Fruit fly (Drosophila melanogaster): ENCODE data around the gene Top3beta.

Gene Top3beta

DNA sequence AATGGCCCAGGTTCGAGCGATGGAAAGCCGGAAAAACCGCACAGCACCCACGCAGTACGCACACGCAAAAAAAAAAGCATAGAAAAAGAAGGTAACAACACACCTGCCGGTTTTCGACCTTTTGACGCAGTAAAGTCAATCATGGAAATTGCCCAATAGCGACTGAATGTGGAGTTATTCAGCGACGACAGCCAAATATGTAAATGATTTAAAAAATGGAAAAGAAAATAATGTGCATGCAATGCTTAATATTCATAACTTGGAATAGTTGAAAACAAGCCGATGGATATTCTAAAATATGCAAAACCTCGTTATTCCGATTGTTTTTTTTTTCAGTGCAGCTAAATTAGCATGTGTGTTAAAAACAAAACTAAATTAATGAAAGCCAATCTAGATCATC lies 15.4 kb upstream of the Top3beta start:
- TF ChIP-seq insv (optimal IDR thresholded peaks at IDR 0.05), result no peak
- no peak for TF ChIP-seq psq (optimal IDR thresholded peaks at IDR 0.05)
- no peak for TF ChIP-seq ttk (optimal IDR thresholded peaks at IDR 0.05)
- TF ChIP-seq Sin3A (optimal IDR thresholded peaks at IDR 0.05), result no peak
- TF ChIP-seq h (optimal IDR thresholded peaks at IDR 0.05), result no peak
- TF ChIP-seq Myc (optimal IDR thresholded peaks at IDR 0.05), result no peak

DNA sequence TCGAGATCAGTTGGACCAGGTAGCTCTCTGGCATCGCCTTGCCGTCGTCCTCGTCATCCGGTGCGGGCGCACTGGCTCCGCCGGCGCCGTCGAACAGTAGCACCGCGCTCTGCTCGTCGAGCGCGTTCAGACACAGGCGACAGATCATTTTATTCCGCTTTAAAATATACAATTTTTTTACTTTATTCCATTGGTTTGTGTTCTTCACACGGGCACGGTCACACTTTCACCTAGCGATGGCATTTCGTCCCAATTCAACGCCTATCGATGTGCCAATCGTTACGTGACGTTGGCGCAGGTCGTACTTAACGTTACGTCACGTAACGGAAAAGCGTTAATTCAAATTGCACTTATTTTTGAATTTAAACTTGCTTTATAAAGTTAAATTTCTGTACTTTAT lies 13.3 kb upstream of the Top3beta start, which contains the start of gene CG12219:
CG12219 (minus strand) TSS at position 234 of the 400 bp plus-strand sequence.
- TF ChIP-seq h (optimal IDR thresholded peaks at IDR 0.05) (no peak), psq (optimal IDR thresholded peaks at IDR 0.05) (no peak), Myc (optimal IDR thresholded peaks at IDR 0.05) (no peak), Sin3A (optimal IDR thresholded peaks at IDR 0.05) (no peak), ttk (optimal IDR thresholded peaks at IDR 0.05) (no peak), insv (optimal IDR thresholded peaks at IDR 0.05) (no peak)

DNA sequence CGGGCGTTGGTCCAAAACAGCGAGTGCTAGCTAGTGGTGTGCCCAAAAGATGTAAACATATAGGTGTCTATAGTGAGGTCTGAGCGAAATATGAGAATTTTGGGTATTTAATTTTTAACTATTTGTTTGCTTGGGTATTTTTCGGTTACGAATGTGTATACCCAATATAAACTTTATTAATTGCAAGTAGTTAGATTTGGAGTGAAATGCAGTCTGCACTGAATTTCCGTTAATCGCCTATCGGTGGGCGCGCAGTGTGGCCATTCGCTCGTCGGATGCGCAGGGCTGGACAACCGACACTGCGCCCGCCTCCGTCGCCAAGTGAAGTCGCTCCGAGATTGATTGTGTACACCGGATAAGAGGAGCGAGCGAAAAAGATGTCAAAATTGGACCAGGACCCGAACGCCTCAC lies 7.3 kb upstream of the Top3beta start, which contains the start of the genes CG15891 and CG3815:
CG15891 (minus strand) TSS at position 217 of the 411 bp plus-strand sequence.
CG3815 (plus strand) TSS at position 261 of the 411 bp plus-strand sequence.
- TF ChIP-seq Sin3A (optimal IDR thresholded peaks at IDR 0.05) (no peak), Myc (optimal IDR thresholded peaks at IDR 0.05) (no peak), ttk (optimal IDR thresholded peaks at IDR 0.05) (no peak), psq (optimal IDR thresholded peaks at IDR 0.05) (no peak), insv (optimal IDR thresholded peaks at IDR 0.05) (no peak), h (optimal IDR thresholded peaks at IDR 0.05) (no peak)

DNA sequence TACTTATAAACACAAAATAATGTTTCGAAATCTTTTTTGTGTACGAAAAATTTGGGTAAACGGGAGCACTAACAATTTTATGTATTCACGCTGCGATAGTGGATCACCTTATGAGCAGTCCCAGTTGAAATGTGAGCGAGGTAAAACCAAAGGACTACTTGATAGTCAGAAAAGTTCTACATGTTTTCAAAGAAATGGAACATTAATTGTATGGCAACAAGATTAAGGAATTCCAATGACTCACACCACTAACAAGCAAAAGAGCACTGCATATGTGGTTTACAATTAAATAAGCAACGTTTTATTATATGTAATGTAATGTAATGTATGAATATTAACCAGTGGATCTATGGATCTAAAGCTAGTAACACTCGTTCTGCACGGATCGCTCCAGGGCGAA lies 6.5 kb upstream of the Top3beta start, which contains the start of gene CG15892:
CG15892 (minus strand) TSS at position 101 of the 400 bp plus-strand sequence.
- TF ChIP-seq Myc (optimal IDR thresholded peaks at IDR 0.05), result no peak
- TF ChIP-seq ttk (optimal IDR thresholded peaks at IDR 0.05), result no peak
- TF ChIP-seq psq (optimal IDR thresholded peaks at IDR 0.05), result no peak
- TF ChIP-seq h (optimal IDR thresholded peaks at IDR 0.05), result no peak
- no peak for TF ChIP-seq Sin3A (optimal IDR thresholded peaks at IDR 0.05)
- TF ChIP-seq insv (optimal IDR thresholded peaks at IDR 0.05), result no peak

DNA sequence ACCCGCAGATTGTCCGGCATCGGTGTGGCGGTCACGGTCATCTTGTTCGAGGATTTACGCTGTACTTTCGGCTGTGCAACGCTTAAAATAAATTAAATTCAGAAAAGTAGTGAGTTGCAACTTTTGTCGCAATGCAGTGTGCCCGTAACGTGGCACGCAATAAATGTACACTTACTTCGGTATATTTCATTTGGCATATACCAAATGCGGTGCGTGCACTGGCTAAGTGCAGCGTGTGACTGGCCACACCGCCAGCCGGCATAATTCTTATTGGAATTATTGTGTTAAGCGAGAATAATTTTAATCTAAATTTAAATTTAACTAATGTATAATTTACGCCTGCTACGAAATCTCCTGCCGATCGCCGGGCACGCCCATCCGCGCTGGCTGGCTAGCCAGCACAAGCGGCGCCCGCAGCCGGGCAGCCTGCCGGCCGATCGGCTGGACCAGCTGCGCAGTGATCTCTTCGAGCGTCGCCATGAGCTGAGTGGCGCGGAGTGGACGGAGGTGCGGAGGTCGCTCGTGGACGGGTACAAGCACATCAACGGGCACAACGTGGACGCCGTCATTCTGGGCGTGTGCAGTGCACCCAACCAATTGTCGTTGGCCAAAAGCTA lies 3.4 kb upstream of the Top3beta start, which contains the start of the genes Rpt4 and mldr:
Rpt4 (minus strand) TSS at position 163 of the 617 bp plus-strand sequence.
mldr (plus strand) TSS at position 221 of the 617 bp plus-strand sequence.
- peak; percentile 98 for TF ChIP-seq insv (optimal IDR thresholded peaks at IDR 0.05)
- TF ChIP-seq Sin3A (optimal IDR thresholded peaks at IDR 0.05), result no peak
- no peak for TF ChIP-seq psq (optimal IDR thresholded peaks at IDR 0.05)
- no peak for TF ChIP-seq Myc (optimal IDR thresholded peaks at IDR 0.05)
- no peak for TF ChIP-seq ttk (optimal IDR thresholded peaks at IDR 0.05)

DNA sequence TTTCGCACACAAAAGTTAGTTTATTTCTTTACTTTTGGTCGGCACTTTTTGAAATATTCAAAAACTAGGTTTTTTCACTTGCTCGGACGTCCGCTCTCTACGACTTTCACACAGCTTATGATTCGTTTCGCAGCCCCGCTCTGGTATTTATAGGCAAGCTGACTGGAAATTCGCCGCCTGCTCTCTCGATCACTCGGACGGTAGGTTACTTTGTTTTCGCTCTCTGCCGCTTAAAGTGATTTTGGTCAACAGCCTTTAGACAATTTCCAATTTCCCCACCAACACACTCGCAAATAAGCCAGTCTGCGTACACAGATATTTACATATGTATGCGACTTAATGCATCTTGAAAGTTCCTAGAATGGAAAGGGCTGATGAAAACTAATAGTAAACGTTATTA lies 4.3 kb downstream of the Top3beta start, which contains the start of gene CG11700:
CG11700 (minus strand) TSS at position 106 of the 400 bp plus-strand sequence.
- TF ChIP-seq h (optimal IDR thresholded peaks at IDR 0.05), result no peak
- TF ChIP-seq Myc (optimal IDR thresholded peaks at IDR 0.05), result no peak
- TF ChIP-seq ttk (optimal IDR thresholded peaks at IDR 0.05), result no peak
- no peak for TF ChIP-seq insv (optimal IDR thresholded peaks at IDR 0.05)
- TF ChIP-seq Sin3A (optimal IDR thresholded peaks at IDR 0.05), result no peak
- TF ChIP-seq psq (optimal IDR thresholded peaks at IDR 0.05), result no peak

DNA sequence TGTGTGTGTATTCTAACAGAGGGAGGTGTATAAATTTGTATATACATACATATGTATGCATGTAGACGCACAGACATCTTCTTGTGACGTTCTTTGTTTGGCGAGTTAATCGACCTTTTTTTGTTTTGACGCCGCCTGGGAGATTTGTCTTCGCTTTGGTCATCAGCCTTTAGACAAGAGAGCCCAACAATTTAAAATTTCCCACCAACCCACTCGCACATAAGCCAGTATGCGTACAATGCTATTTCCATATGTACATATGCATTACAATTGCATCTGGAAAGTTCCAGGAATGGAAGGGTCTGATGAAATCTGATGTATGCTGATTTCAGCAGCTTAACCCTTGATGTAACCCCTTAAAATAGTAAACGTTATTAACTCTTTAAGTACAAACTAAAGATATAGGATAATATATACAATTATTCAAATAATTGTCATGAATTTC lies 8.1 kb downstream of the Top3beta start, which contains the start of gene Ubi-p5E:
Ubi-p5E (minus strand) TSS at position 19 of the 445 bp plus-strand sequence.
- TF ChIP-seq Sin3A (optimal IDR thresholded peaks at IDR 0.05), result no peak
- TF ChIP-seq h (optimal IDR thresholded peaks at IDR 0.05), result no peak
- no peak for TF ChIP-seq Myc (optimal IDR thresholded peaks at IDR 0.05)
- TF ChIP-seq ttk (optimal IDR thresholded peaks at IDR 0.05), result no peak
- TF ChIP-seq insv (optimal IDR thresholded peaks at IDR 0.05), result no peak
- no peak for TF ChIP-seq psq (optimal IDR thresholded peaks at IDR 0.05)

DNA sequence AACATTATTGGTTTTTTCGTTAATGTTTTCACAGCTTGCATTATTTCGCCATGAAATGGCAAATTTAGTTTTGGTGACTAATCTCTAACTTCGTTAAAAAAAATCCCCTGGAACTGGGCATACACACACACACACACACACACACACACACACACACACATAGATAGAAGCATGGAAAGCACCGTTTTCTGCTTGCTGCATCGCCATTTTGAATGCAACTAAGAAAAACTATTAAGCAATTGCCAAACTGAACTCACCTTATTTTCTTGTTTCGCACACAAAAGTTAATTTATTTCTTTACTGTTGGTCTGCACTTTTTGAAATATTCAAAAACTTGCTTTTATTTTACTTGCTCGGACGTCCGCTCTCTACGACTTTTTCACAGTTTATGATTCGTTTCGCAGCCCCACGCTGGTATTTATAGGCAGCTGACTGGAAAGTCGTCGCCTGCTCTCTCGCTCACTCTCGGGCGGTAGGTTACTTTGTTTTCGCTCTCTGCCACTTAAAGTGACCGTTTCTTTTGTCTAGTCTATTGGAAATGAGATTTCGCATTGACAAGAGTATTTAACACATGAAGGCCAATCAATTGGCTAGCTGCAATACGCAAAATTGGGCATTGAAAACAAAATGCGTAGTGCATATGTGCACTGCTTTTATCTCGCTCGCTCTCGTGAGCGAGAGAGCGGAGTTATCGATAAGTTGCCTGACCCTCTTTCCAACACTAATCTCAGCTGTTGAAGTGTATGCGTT lies 8.7 kb downstream of the Top3beta start:
- TF ChIP-seq psq (optimal IDR thresholded peaks at IDR 0.05) (no peak), insv (optimal IDR thresholded peaks at IDR 0.05) (no peak), h (optimal IDR thresholded peaks at IDR 0.05) (no peak), ttk (optimal IDR thresholded peaks at IDR 0.05) (no peak), Sin3A (optimal IDR thresholded peaks at IDR 0.05) (no peak), Myc (optimal IDR thresholded peaks at IDR 0.05) (no peak)

DNA sequence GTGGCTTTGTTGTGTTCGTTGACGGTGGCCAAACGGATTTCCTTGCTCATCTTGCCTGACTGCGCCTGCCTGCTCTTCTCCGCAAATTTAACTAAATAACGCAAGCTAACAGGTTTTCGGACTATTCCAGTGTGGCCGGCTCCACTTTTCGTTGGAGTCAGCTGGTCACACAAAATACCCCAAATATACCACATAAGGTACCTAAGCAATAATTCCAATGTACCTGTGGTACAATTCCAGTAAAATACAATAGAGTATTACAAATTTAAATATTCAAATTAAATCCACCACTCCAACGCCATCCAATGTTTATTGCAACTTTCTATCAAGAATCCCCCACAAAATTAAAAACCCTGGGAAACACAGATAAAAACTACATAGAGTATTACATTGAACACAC lies 11.2 kb downstream of the Top3beta start, which contains the start of gene CG3566:
CG3566 (minus strand) TSS at position 135 of the 400 bp plus-strand sequence.
- no peak for TF ChIP-seq insv (optimal IDR thresholded peaks at IDR 0.05)
- TF ChIP-seq ttk (optimal IDR thresholded peaks at IDR 0.05), result no peak
- TF ChIP-seq psq (optimal IDR thresholded peaks at IDR 0.05), result no peak

DNA sequence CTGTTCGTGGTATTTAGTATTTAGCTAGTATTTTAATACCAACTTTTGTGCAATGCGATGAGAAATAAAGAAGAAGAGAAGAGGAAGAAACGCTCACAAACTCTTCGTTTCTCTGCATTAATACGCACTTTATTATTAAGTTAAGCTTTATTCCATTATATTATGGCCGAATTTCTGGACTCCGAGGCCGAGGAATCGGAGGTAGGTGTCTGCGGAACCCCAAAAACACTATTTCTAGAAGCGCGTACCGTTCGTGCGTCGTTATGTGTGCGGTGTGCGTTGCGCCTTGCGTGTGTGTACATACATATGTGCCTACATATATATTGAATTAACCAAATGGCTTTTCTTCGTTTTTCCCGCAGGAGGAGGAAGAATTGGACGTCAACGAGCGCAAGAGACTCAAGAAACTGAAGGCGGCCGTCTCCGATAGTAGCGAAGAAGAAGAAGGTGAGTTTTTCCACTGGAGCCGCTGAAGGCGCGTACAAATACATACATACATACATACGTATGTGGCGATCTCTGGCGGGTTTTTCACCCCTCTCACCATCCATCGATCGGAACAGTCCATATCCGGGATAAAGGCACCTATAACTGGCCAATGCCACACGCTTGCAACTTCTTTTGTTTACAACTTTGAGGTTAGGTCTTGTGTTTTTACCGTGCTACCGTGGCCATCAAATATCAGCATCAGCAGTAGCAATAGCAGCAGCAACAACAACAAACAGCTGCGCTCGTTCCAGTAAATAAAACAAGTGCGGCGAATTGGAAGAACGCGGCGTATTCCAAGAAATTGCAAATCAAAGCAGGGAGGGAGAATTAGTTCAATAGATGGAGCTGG lies 19.8 kb downstream of the Top3beta start, which contains the start of gene Spt6:
Spt6 (plus strand) TSS at position 53 of the 838 bp plus-strand sequence.
- TF ChIP-seq psq (optimal IDR thresholded peaks at IDR 0.05) (no peak), insv (optimal IDR thresholded peaks at IDR 0.05) (no peak), h (optimal IDR thresholded peaks at IDR 0.05) (no peak), Myc (optimal IDR thresholded peaks at IDR 0.05) (no peak), Sin3A (optimal IDR thresholded peaks at IDR 0.05) (no peak), ttk (optimal IDR thresholded peaks at IDR 0.05) (no peak)

DNA sequence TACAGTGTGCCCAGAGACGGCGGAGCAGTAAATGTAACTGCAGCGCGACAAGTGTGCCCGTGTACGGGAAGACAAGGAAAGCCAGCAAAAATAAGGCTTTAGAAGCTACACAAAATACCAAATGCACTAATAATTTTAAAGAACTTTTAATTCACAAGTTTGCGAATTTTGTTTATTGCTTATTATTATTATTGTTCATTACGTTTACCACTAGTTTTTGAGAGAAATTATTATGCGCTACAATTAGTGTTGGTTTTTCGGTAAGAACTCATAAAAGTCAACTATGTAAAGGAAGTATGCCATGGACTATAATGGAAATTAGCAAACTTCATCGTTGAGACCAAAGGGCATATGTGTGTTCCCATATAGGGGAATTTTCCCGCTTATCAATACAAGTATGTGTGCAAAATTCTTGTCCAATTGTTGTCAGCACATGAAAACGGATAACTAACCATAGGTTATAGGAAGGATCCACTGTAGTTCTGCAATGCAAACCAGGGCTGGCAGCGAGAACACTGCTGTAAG lies 20.5 kb downstream of the Top3beta start, which contains the start of gene schlank:
schlank (minus strand) TSS at position 42 of the 525 bp plus-strand sequence.
- TF ChIP-seq h (optimal IDR thresholded peaks at IDR 0.05), result no peak
- no peak for TF ChIP-seq Myc (optimal IDR thresholded peaks at IDR 0.05)
- no peak for TF ChIP-seq psq (optimal IDR thresholded peaks at IDR 0.05)
- no peak for TF ChIP-seq insv (optimal IDR thresholded peaks at IDR 0.05)
- TF ChIP-seq Sin3A (optimal IDR thresholded peaks at IDR 0.05), result no peak
- TF ChIP-seq ttk (optimal IDR thresholded peaks at IDR 0.05), result no peak

All from Kc167 (cell line).